Fruit fly (Drosophila melanogaster) whole organism, embryonic: ENCODE data around the gene CG13675.
A peak's percentile ranks its signal among the peaks of the same experiment; 100 is the strongest.

Source experiments
- BEAF-32 ChIP-seq: fragments of 200-800 bp; sonication (Bioruptor generic); optimal IDR thresholded peaks from 3 replicates; lab custom pipeline; 2017; ENCODE audit warnings: missing biosample characterization, missing genetic modification characterization, mild to moderate bottlenecking, moderate library complexity, missing genetic modification reagents
- Bgb ChIP-seq: fragments of 200-800 bp; sonication (Bioruptor generic); IDR thresholded peaks from 2 replicates; pipeline ENCODE4 v1.3.6; 2022; ENCODE audit warnings: missing biosample characterization, missing genetic modification characterization; ENCODE audit not compliant: partially characterized antibody
- CG11723 ChIP-seq: fragments of 200-800 bp; sonication (Bioruptor generic); optimal IDR thresholded peaks from 2 replicates; lab custom pipeline; 2017; ENCODE audit warnings: missing biosample characterization, mild to moderate bottlenecking, missing genetic modification characterization
- CG12155 ChIP-seq: fragments of 200-800 bp; sonication (Bioruptor generic); optimal IDR thresholded peaks from 3 replicates; lab custom pipeline; 2016; ENCODE audit warnings: missing biosample characterization, missing genetic modification characterization
- CG13296 ChIP-seq: fragments of 200-800 bp; sonication (Bioruptor generic); optimal IDR thresholded peaks from 3 replicates; lab custom pipeline; 2018; ENCODE audit warnings: missing biosample characterization, mild to moderate bottlenecking, missing genetic modification characterization
- CG14710 ChIP-seq: fragments of 200-800 bp; sonication (Bioruptor generic); optimal IDR thresholded peaks from 3 replicates; lab custom pipeline; 2019; ENCODE audit warnings: missing biosample characterization, mild to moderate bottlenecking, missing genetic modification characterization, moderate library complexity
- CG15011 ChIP-seq: fragments of 200-800 bp; sonication (Bioruptor generic); optimal IDR thresholded peaks from 3 replicates; lab custom pipeline; 2018; ENCODE audit warnings: missing biosample characterization, mild to moderate bottlenecking, missing genetic modification characterization
- CG15601 ChIP-seq: fragments of 200-800 bp; sonication (Bioruptor generic); optimal IDR thresholded peaks from 3 replicates; lab custom pipeline; 2019; ENCODE audit warnings: missing biosample characterization, mild to moderate bottlenecking, missing genetic modification characterization, moderate library complexity
- CG15696 ChIP-seq: fragments of 200-800 bp; sonication (Bioruptor generic); optimal IDR thresholded peaks from 2 replicates; lab custom pipeline; 2019; ENCODE audit warnings: missing biosample characterization, mild to moderate bottlenecking, missing genetic modification characterization, moderate library complexity
- CG1647 ChIP-seq: fragments of 200-800 bp; sonication (Bioruptor generic); optimal IDR thresholded peaks from 3 replicates; lab custom pipeline; 2016; ENCODE audit warnings: missing biosample characterization, missing genetic modification characterization
- CG16815 ChIP-seq: fragments of 200-800 bp; sonication (Bioruptor generic); optimal IDR thresholded peaks from 3 replicates; lab custom pipeline; 2017; ENCODE audit warnings: missing biosample characterization, mild to moderate bottlenecking, missing genetic modification characterization
- CG2120 ChIP-seq: fragments of 200-800 bp; sonication (Bioruptor generic); optimal IDR thresholded peaks from 3 replicates; lab custom pipeline; 2016; ENCODE audit warnings: missing biosample characterization, missing genetic modification characterization
- CG30431 ChIP-seq: fragments of 200-800 bp; sonication (Bioruptor generic); optimal IDR thresholded peaks from 2 replicates; lab custom pipeline; 2017; ENCODE audit warnings: missing biosample characterization, missing genetic modification characterization
- CG32532 ChIP-seq: fragments of 200-800 bp; sonication (Bioruptor generic); IDR thresholded peaks from 2 replicates; pipeline ENCODE4 v1.3.6; 2022; ENCODE audit warnings: missing biosample characterization, missing genetic modification characterization
- CG32767 ChIP-seq: fragments of 200-800 bp; sonication (Bioruptor generic); IDR thresholded peaks from 2 replicates; pipeline ENCODE4 v1.3.6; 2022; ENCODE audit warnings: missing biosample characterization, missing genetic modification characterization
- CG4282 ChIP-seq: fragments of 200-800 bp; sonication (Bioruptor generic); optimal IDR thresholded peaks from 2 replicates; lab custom pipeline; 2016; ENCODE audit warnings: missing biosample characterization, missing genetic modification characterization
- CG5245 ChIP-seq: fragments of 200-800 bp; sonication (Bioruptor generic); optimal IDR thresholded peaks from 3 replicates; lab custom pipeline; 2016; ENCODE audit warnings: missing biosample characterization, missing genetic modification characterization
- CG9215 ChIP-seq: fragments of 200-800 bp; sonication (Bioruptor generic); IDR thresholded peaks from 2 replicates; pipeline ENCODE4 v1.3.6; 2022; ENCODE audit warnings: missing biosample characterization, missing genetic modification characterization
- CkIIα-i1 ChIP-seq: fragments of 200-800 bp; sonication (Bioruptor generic); IDR thresholded peaks from 2 replicates; pipeline ENCODE4 v1.3.6; 2022; ENCODE audit warnings: missing biosample characterization, missing genetic modification characterization
- D19A ChIP-seq: fragments of 200-800 bp; optimal IDR thresholded peaks from 3 replicates; lab custom pipeline; 2019; ENCODE audit warnings: missing biosample characterization, mild to moderate bottlenecking, missing genetic modification characterization, moderate library complexity
- Dll ChIP-seq: fragments of 200-800 bp; sonication (Bioruptor generic); IDR thresholded peaks from 4 replicates; pipeline ENCODE4 v1.3.6; 2022; ENCODE audit warnings: missing biosample characterization, missing genetic modification characterization; ENCODE audit not compliant: partially characterized antibody
- Fer1 ChIP-seq: fragments of 200-800 bp; sonication (Bioruptor generic); optimal IDR thresholded peaks from 2 replicates; lab custom pipeline; 2017; ENCODE audit warnings: missing biosample characterization, mild to moderate bottlenecking, missing genetic modification characterization
- NC2α ChIP-seq: fragments of 200-800 bp; sonication (Bioruptor generic); optimal IDR thresholded peaks from 2 replicates; lab custom pipeline; 2016; ENCODE audit warnings: missing biosample characterization, missing genetic modification characterization
- Oli ChIP-seq: fragments of 200-800 bp; sonication (Bioruptor generic); optimal IDR thresholded peaks from 2 replicates; lab custom pipeline; 2018; ENCODE audit warnings: missing biosample characterization, mild to moderate bottlenecking, missing genetic modification characterization, moderate library complexity
- Pdp1 ChIP-seq, 2 experiments: fragments of 200-800 bp; sonication (Bioruptor generic); optimal IDR thresholded peaks; 3 replicates each; lab custom pipeline; 2016; ENCODE audit warnings: missing biosample characterization in 2 of 2, missing genetic modification characterization in 2 of 2, mild to moderate bottlenecking in 1 of 2, moderate library complexity in 1 of 2
- Scr ChIP-seq: fragments of 200-800 bp; sonication (Bioruptor generic); IDR thresholded peaks from 2 replicates; pipeline ENCODE4 v1.3.6; 2022; ENCODE audit warnings: missing biosample characterization, missing genetic modification characterization; ENCODE audit not compliant: partially characterized antibody
- Six4 ChIP-seq: fragments of 200-800 bp; sonication (Bioruptor generic); optimal IDR thresholded peaks from 2 replicates; lab custom pipeline; 2016; ENCODE audit warnings: missing biosample characterization, missing genetic modification characterization
- Vsx1 ChIP-seq: fragments of 200-800 bp; sonication (Bioruptor generic); optimal IDR thresholded peaks from 2 replicates; lab custom pipeline; 2017; ENCODE audit warnings: missing biosample characterization, mild to moderate bottlenecking, missing genetic modification characterization, missing genetic modification reagents
- Xbp1 ChIP-seq: fragments of 200-800 bp; sonication (Bioruptor generic); optimal IDR thresholded peaks from 3 replicates; lab custom pipeline; 2016; ENCODE audit warnings: missing biosample characterization, mild to moderate bottlenecking, missing genetic modification characterization
- Xrp1 ChIP-seq: fragments of 200-800 bp; sonication (Bioruptor generic); IDR thresholded peaks from 2 replicates; pipeline ENCODE4 v1.3.6; 2022; ENCODE audit warnings: missing biosample characterization, missing genetic modification characterization
- bab2 ChIP-seq: fragments of 200-800 bp; sonication (Bioruptor generic); optimal IDR thresholded peaks from 2 replicates; lab custom pipeline; 2016; ENCODE audit warnings: missing biosample characterization, missing genetic modification characterization
- bcd ChIP-seq: fragments of 200-800 bp; sonication (Bioruptor generic); optimal IDR thresholded peaks from 2 replicates; lab custom pipeline; 2017; ENCODE audit warnings: missing biosample characterization, mild to moderate bottlenecking, missing genetic modification characterization
- bowl ChIP-seq: fragments of 200-800 bp; sonication (Bioruptor generic); IDR thresholded peaks from 2 replicates; pipeline ENCODE4 v1.3.6; 2022; ENCODE audit warnings: missing biosample characterization, missing genetic modification characterization
- cato ChIP-seq: fragments of 200-800 bp; sonication (Bioruptor generic); optimal IDR thresholded peaks from 2 replicates; lab custom pipeline; 2016; ENCODE audit warnings: missing biosample characterization, missing genetic modification characterization, borderline replicate concordance
- cg ChIP-seq: fragments of 200-800 bp; sonication (Bioruptor generic); optimal IDR thresholded peaks from 3 replicates; lab custom pipeline; 2019; ENCODE audit warnings: missing biosample characterization, mild to moderate bottlenecking, missing genetic modification characterization, moderate library complexity
- chinmo ChIP-seq: fragments of 200-800 bp; sonication (Bioruptor generic); IDR thresholded peaks from 4 replicates; pipeline ENCODE4 v1.3.6; 2022; ENCODE audit warnings: missing biosample characterization, missing genetic modification characterization; ENCODE audit not compliant: partially characterized antibody
- dmrt99B ChIP-seq: fragments of 200-800 bp; sonication (Bioruptor generic); optimal IDR thresholded peaks from 2 replicates; lab custom pipeline; 2018; ENCODE audit warnings: missing biosample characterization, mild to moderate bottlenecking, missing genetic modification characterization, moderate library complexity
- fd102C ChIP-seq: fragments of 200-800 bp; sonication (Bioruptor generic); optimal IDR thresholded peaks from 2 replicates; lab custom pipeline; 2018; ENCODE audit warnings: missing biosample characterization, mild to moderate bottlenecking, missing genetic modification characterization, moderate library complexity
- fru ChIP-seq: fragments of >200 bp; optimal IDR thresholded peaks from 2 replicates; lab custom pipeline; 2017
- klu ChIP-seq: fragments of 200-800 bp; sonication (Bioruptor generic); IDR thresholded peaks from 2 replicates; pipeline ENCODE4 v1.3.6; 2022; ENCODE audit warnings: missing biosample characterization, missing genetic modification characterization
- lab ChIP-seq: fragments of 200-800 bp; sonication (Bioruptor generic); optimal IDR thresholded peaks from 3 replicates; lab custom pipeline; 2017; ENCODE audit warnings: missing biosample characterization, missing genetic modification characterization, mild to moderate bottlenecking, moderate library complexity, missing genetic modification reagents
- lmd ChIP-seq: fragments of 200-800 bp; sonication (Bioruptor generic); IDR thresholded peaks from 2 replicates; pipeline ENCODE4 v1.3.6; 2022; ENCODE audit warnings: missing biosample characterization, missing genetic modification characterization
- maf-S ChIP-seq: fragments of 200-800 bp; sonication (Bioruptor generic); optimal IDR thresholded peaks from 2 replicates; lab custom pipeline; 2016; ENCODE audit warnings: missing biosample characterization, missing genetic modification characterization
- oc ChIP-seq: fragments of 200-800 bp; sonication (Bioruptor generic); optimal IDR thresholded peaks from 2 replicates; lab custom pipeline; 2018; ENCODE audit warnings: missing biosample characterization, mild to moderate bottlenecking, missing genetic modification characterization, moderate library complexity
- phol ChIP-seq: fragments of 200-800 bp; sonication (Bioruptor generic); optimal IDR thresholded peaks from 3 replicates; lab custom pipeline; 2018; ENCODE audit warnings: missing biosample characterization, mild to moderate bottlenecking, missing genetic modification characterization, moderate library complexity
- sisA ChIP-seq: fragments of 200-800 bp; sonication (Bioruptor generic); IDR thresholded peaks from 2 replicates; pipeline ENCODE4 v1.3.6; 2022; ENCODE audit warnings: missing biosample characterization, missing genetic modification characterization
- sr ChIP-seq: fragments of 200-800 bp; sonication (Bioruptor generic); IDR thresholded peaks from 3 replicates; pipeline ENCODE4 v1.3.6; 2022; ENCODE audit warnings: missing biosample characterization, missing genetic modification characterization
- twi ChIP-seq: fragments of 200-800 bp; optimal IDR thresholded peaks from 2 replicates; lab custom pipeline; 2019; ENCODE audit warnings: missing biosample characterization, mild to moderate bottlenecking, missing genetic modification characterization, moderate library complexity
- wek ChIP-seq: fragments of 200-800 bp; sonication (Bioruptor generic); optimal IDR thresholded peaks from 3 replicates; lab custom pipeline; 2018; ENCODE audit warnings: missing biosample characterization, mild to moderate bottlenecking, missing genetic modification characterization, moderate library complexity
- yki ChIP-seq: fragments of >200 bp; optimal IDR thresholded peaks from 3 replicates; lab custom pipeline; 2018

Gene CG13675

DNA sequence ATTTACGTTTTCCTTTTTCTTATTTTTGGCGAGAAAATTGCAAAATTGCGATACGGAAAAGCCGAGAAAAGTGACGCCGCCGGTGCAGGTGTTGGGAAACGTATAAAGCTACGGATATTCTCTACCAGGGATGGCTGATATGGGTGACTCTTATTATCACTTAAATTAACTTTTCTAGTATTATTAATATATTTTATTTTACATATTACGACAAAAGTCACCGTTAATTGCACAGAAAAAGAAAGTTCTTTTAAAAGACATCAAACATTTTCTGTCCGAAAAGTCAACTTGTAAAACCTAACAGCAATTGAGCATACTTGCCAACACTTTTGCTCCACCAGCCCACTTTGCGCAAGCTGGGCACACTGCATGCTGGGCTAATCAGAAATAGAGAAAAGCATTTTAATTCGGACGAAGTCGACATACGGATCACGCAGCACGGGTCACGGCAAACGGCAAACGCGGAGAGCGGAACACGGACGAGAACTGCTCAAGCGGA, 37.6 kb downstream of the CG13675 start, which contains the start of the genes Cds and Uba2 (continued):
- TF ChIP-seq oc (peak; percentile 85), CG16815 (GFP tag; lab: Kevin White, UChicago) (peak; percentile 87), Oli (tag; lab: Kevin White, UChicago) (peak; percentile 91), Scr (GFP tag; lab: Robert Waterston, UW) (peak; percentile 40), NC2α (no peak), fd102C (GFP tag; lab: Kevin White, UChicago) (peak; percentile 33), CG13296 (GFP tag; lab: Kevin White, UChicago) (peak; percentile 93), CG15696 (tag; lab: Kevin White, UChicago) (peak; percentile 93), CG15011 (GFP tag; lab: Kevin White, UChicago) (no peak), maf-S (GFP tag; lab: Kevin White, UChicago) (peak; percentile 54), CG32767 (GFP tag; lab: Robert Waterston, UW) (peak; percentile 86; the same call in 1 of the 2 replicates), fru (lab: Kevin White, UChicago) (no peak), CG32532 (GFP tag; lab: Robert Waterston, UW) (peak; percentile 95), bcd (GFP tag; lab: Kevin White, UChicago) (peak; percentile 94), bowl (GFP tag; lab: Robert Waterston, UW) (no peak), CG5245 (peak; percentile 74), klu (GFP tag; lab: Robert Waterston, UW) (peak; percentile 88), D19A (tag; lab: Kevin White, UChicago) (no peak), CG2120 (GFP tag; lab: Kevin White, UChicago) (peak; percentile 95), chinmo (GFP tag; lab: Robert Waterston, UW) (no peak), cg (GFP tag; lab: Kevin White, UChicago) (no peak), sr (peak; percentile 24; the same call in 1 of the 3 replicates), CG12155 (GFP tag; lab: Kevin White, UChicago) (peak; percentile 94), dmrt99B (tag; lab: Kevin White, UChicago) (peak; percentile 87), phol (tag; lab: Kevin White, UChicago) (peak; percentile 94), wek (peak; percentile 82), Fer1 (GFP tag; lab: Kevin White, UChicago) (peak; percentile 95), CG4282 (peak; percentile 38), cato (peak; percentile 90), CG15601 (tag; lab: Kevin White, UChicago) (peak; percentile 89), BEAF-32 (peak; percentile 53), CG14710 (tag; lab: Kevin White, UChicago) (peak; percentile 95), Vsx1 (GFP tag; lab: Kevin White, UChicago) (peak; percentile 99), Bgb (GFP tag; lab: Robert Waterston, UW) (peak; percentile 37; the same call in 1 of the 2 replicates), CG30431 (GFP tag; lab: Kevin White, UChicago) (peak; percentile 81), CG11723 (GFP tag; lab: Kevin White, UChicago) (peak; percentile 87), Pdp1 (GFP tag; optimal IDR thresholded peaks at IDR 0.05; lab: Kevin White, UChicago) (peak; percentile 69 to 80), Xbp1 (GFP tag; lab: Kevin White, UChicago) (peak; percentile 95), CG1647 (peak; percentile 54), Xrp1 (peak; percentile 90), Six4 (GFP tag; lab: Kevin White, UChicago) (peak; percentile 87), sisA (GFP tag; lab: Robert Waterston, UW) (peak; percentile 90), Dll (GFP tag; lab: Robert Waterston, UW) (no peak), yki (no peak), CkIIα-i1 (GFP tag; lab: Robert Waterston, UW) (no peak), lab (GFP tag; lab: Kevin White, UChicago) (peak; percentile 97), CG9215 (GFP tag; lab: Robert Waterston, UW) (peak; percentile 93), lmd (peak; percentile 91), bab2 (GFP tag; lab: Kevin White, UChicago) (peak; percentile 84), twi (peak; percentile 82)
